Worm (Caenorhabditis elegans) whole organism, late embryonic: ENCODE measurements around the gene T01H3.3.

ENCODE experiments used
- T23F11.4 ChIP-seq: fragments of 200-800 bp; sonication (Bioruptor generic); optimal IDR thresholded peaks from 2 replicates; lab custom pipeline; 2018; ENCODE audit warnings: mild to moderate bottlenecking, missing genetic modification characterization, missing compliant biosample characterization
- ama-1 ChIP-seq: fragments of 150-350 bp; optimal IDR thresholded peaks from 2 replicates; lab custom pipeline; 2014
- ceh-31 ChIP-seq: sonication (generic microtip); optimal IDR thresholded peaks from 2 replicates; lab custom pipeline; 2016; ENCODE audit warnings: missing genetic modification characterization, missing compliant biosample characterization
- ceh-6 ChIP-seq: fragments of 200-800 bp; sonication (Bioruptor generic); optimal IDR thresholded peaks from 2 replicates; lab custom pipeline; 2018; ENCODE audit warnings: mild to moderate bottlenecking, missing genetic modification characterization, missing compliant biosample characterization
- elt-2 ChIP-seq: sonication (generic microtip); optimal IDR thresholded peaks from 2 replicates; lab custom pipeline; 2016; ENCODE audit warnings: missing genetic modification reagents, missing genetic modification characterization, missing compliant biosample characterization
- elt-4 ChIP-seq: sonication (generic microtip); optimal IDR thresholded peaks from 2 replicates; lab custom pipeline; 2016; ENCODE audit warnings: missing genetic modification characterization, missing compliant biosample characterization
- eyg-1 ChIP-seq: sonication (generic microtip); optimal IDR thresholded peaks from 2 replicates; lab custom pipeline; 2016; ENCODE audit warnings: missing genotype, missing genetic modification characterization, missing compliant biosample characterization
- hlh-30 ChIP-seq: sonication (generic microtip); optimal IDR thresholded peaks from 2 replicates; lab custom pipeline; 2017; ENCODE audit warnings: antibody characterized with exemption, missing genetic modification characterization, missing compliant biosample characterization; ENCODE audit not compliant: insufficient read depth
- nfya-1 ChIP-seq: sonication (generic microtip); optimal IDR thresholded peaks from 2 replicates; lab custom pipeline; 2017; ENCODE audit warnings: missing genetic modification characterization, mild to moderate bottlenecking, missing compliant biosample characterization, antibody characterized with exemption, moderate library complexity
- nhr-11 ChIP-seq: fragments of 150-350 bp; optimal IDR thresholded peaks from 2 replicates; lab custom pipeline; 2014; ENCODE audit warnings: missing biosample characterization, missing genetic modification characterization

ce11 chrII:7845571-7846236, 28.0 kb downstream of the T01H3.3 start, which contains the start of gene T09A5.4:
- TF ChIP-seq elt-2 = no peak
- no peak for TF ChIP-seq nhr-11 (tag; lab: Kevin White, UChicago)
- no peak for TF ChIP-seq ceh-31 (tag; lab: Kevin White, UChicago)
- TF ChIP-seq hlh-30 (tag; lab: Kevin White, UChicago) = no peak
- no peak for TF ChIP-seq eyg-1 (tag; lab: Kevin White, UChicago)
- no peak for TF ChIP-seq ama-1 (lab: Kevin White, UChicago)
- TF ChIP-seq ceh-6 (GFP tag; lab: Kevin White, UChicago) = no peak
- TF ChIP-seq T23F11.4 (GFP tag; lab: Kevin White, UChicago) = no peak
- no peak for TF ChIP-seq elt-4 (tag; lab: Kevin White, UChicago)
- no peak for TF ChIP-seq nfya-1 (tag; lab: Kevin White, UChicago)
